Fruit fly (Drosophila melanogaster) whole organism, embryonic: ENCODE data around the gene Polr2I.
A peak's percentile ranks its signal among the peaks of the same experiment; 100 is the strongest.

ENCODE experiments used
- B-H2 ChIP-seq: fragments of 200-800 bp; sonication (Bioruptor generic); optimal IDR thresholded peaks from 2 replicates; lab custom pipeline; 2018; ENCODE audit warnings: missing biosample characterization, mild to moderate bottlenecking, missing genetic modification characterization
- Bgb ChIP-seq: fragments of 200-800 bp; sonication (Bioruptor generic); IDR thresholded peaks from 2 replicates; pipeline ENCODE4 v1.3.6; 2022; ENCODE audit warnings: missing biosample characterization, missing genetic modification characterization; ENCODE audit not compliant: partially characterized antibody
- Bteb2 ChIP-seq: fragments of 200-800 bp; sonication (Bioruptor generic); optimal IDR thresholded peaks from 2 replicates; lab custom pipeline; 2016; ENCODE audit warnings: missing biosample characterization, missing genetic modification characterization
- CG10267 ChIP-seq: fragments of 200-800 bp; sonication (Bioruptor generic); optimal IDR thresholded peaks from 2 replicates; lab custom pipeline; 2018; ENCODE audit warnings: missing biosample characterization, mild to moderate bottlenecking, missing genetic modification characterization, moderate library complexity
- CG10543 ChIP-seq: fragments of 200-800 bp; sonication (Bioruptor generic); optimal IDR thresholded peaks from 3 replicates; lab custom pipeline; 2017; ENCODE audit warnings: missing biosample characterization, mild to moderate bottlenecking, missing genetic modification characterization, moderate library complexity
- CG11085 ChIP-seq: fragments of 200-800 bp; sonication (Bioruptor generic); IDR thresholded peaks from 2 replicates; pipeline ENCODE4 v1.3.6; 2022; ENCODE audit warnings: missing biosample characterization, missing genetic modification characterization
- CG11560 ChIP-seq: fragments of 200-800 bp; sonication (Bioruptor generic); IDR thresholded peaks from 3 replicates; pipeline ENCODE4 v1.3.6; 2022; ENCODE audit warnings: missing biosample characterization, missing genetic modification characterization
- CG12942 ChIP-seq: fragments of 200-800 bp; sonication (Bioruptor generic); optimal IDR thresholded peaks from 3 replicates; lab custom pipeline; 2016; ENCODE audit warnings: missing biosample characterization, missing genetic modification characterization
- CG16815 ChIP-seq: fragments of 200-800 bp; sonication (Bioruptor generic); optimal IDR thresholded peaks from 3 replicates; lab custom pipeline; 2017; ENCODE audit warnings: missing biosample characterization, mild to moderate bottlenecking, missing genetic modification characterization
- CG17912 ChIP-seq: fragments of 200-800 bp; sonication (Bioruptor generic); optimal IDR thresholded peaks from 2 replicates; lab custom pipeline; 2018; ENCODE audit warnings: missing biosample characterization, mild to moderate bottlenecking, missing genetic modification characterization
- CG2120 ChIP-seq: fragments of 200-800 bp; sonication (Bioruptor generic); optimal IDR thresholded peaks from 3 replicates; lab custom pipeline; 2016; ENCODE audit warnings: missing biosample characterization, missing genetic modification characterization
- CG30431 ChIP-seq: fragments of 200-800 bp; sonication (Bioruptor generic); optimal IDR thresholded peaks from 2 replicates; lab custom pipeline; 2017; ENCODE audit warnings: missing biosample characterization, missing genetic modification characterization
- CG33557 ChIP-seq: fragments of 200-800 bp; sonication (Bioruptor generic); optimal IDR thresholded peaks from 2 replicates; lab custom pipeline; 2019; ENCODE audit warnings: missing biosample characterization, mild to moderate bottlenecking, missing genetic modification characterization, moderate library complexity
- CG34224 ChIP-seq: fragments of 200-800 bp; sonication (Bioruptor generic); IDR thresholded peaks from 3 replicates; pipeline ENCODE4 v1.3.6; 2022; ENCODE audit warnings: missing biosample characterization, missing genetic modification characterization; ENCODE audit not compliant: partially characterized antibody
- CG3726 ChIP-seq: fragments of 200-800 bp; sonication (Bioruptor generic); IDR thresholded peaks from 3 replicates; pipeline ENCODE4, ENCODE4 v1.3.6; 2022; ENCODE audit warnings: missing biosample characterization, missing genetic modification characterization
- CG4424 ChIP-seq: fragments of 200-800 bp; sonication (Bioruptor generic); optimal IDR thresholded peaks from 3 replicates; lab custom pipeline; 2016; ENCODE audit warnings: missing biosample characterization, missing genetic modification characterization
- CG4730 ChIP-seq: fragments of 200-800 bp; sonication (Bioruptor generic); IDR thresholded peaks from 2 replicates; pipeline ENCODE4 v1.3.6; 2022; ENCODE audit warnings: missing biosample characterization, missing genetic modification characterization
- CG4854 ChIP-seq: fragments of 200-800 bp; sonication (Bioruptor generic); optimal IDR thresholded peaks from 2 replicates; lab custom pipeline; 2016; ENCODE audit warnings: missing biosample characterization, missing genetic modification characterization, inconsistent platforms
- CG6175 ChIP-seq: fragments of 200-800 bp; sonication (Bioruptor generic); IDR thresholded peaks from 3 replicates; pipeline ENCODE4 v1.3.6; 2022; ENCODE audit warnings: missing biosample characterization, missing genetic modification characterization
- CG7745 ChIP-seq: fragments of 200-800 bp; sonication (Bioruptor generic); optimal IDR thresholded peaks from 2 replicates; lab custom pipeline; 2018; ENCODE audit warnings: missing biosample characterization, mild to moderate bottlenecking, missing genetic modification characterization, moderate library complexity
- CG7839 ChIP-seq: fragments of 200-800 bp; sonication (Bioruptor generic); optimal IDR thresholded peaks from 3 replicates; lab custom pipeline; 2018; ENCODE audit warnings: missing biosample characterization, mild to moderate bottlenecking, missing genetic modification characterization, moderate library complexity
- CG7928 ChIP-seq: fragments of 200-800 bp; sonication (Bioruptor generic); optimal IDR thresholded peaks from 2 replicates; lab custom pipeline; 2017; ENCODE audit warnings: missing biosample characterization, mild to moderate bottlenecking, missing genetic modification characterization
- CG7963 ChIP-seq: fragments of 200-800 bp; sonication (Bioruptor generic); IDR thresholded peaks from 3 replicates; pipeline ENCODE4 v1.3.6; 2022; ENCODE audit warnings: missing biosample characterization, missing genetic modification characterization; ENCODE audit not compliant: partially characterized antibody
- CG8924 ChIP-seq: fragments of 200-800 bp; optimal IDR thresholded peaks from 3 replicates; lab custom pipeline; 2019; ENCODE audit warnings: missing biosample characterization, mild to moderate bottlenecking, missing genetic modification characterization, moderate library complexity
- CG9215 ChIP-seq: fragments of 200-800 bp; sonication (Bioruptor generic); IDR thresholded peaks from 2 replicates; pipeline ENCODE4 v1.3.6; 2022; ENCODE audit warnings: missing biosample characterization, missing genetic modification characterization
- CG9727 ChIP-seq: fragments of 200-800 bp; sonication (Bioruptor generic); optimal IDR thresholded peaks from 3 replicates; lab custom pipeline; 2017; ENCODE audit warnings: missing biosample characterization, mild to moderate bottlenecking, missing genetic modification characterization
- CG9932 ChIP-seq: fragments of 200-800 bp; sonication (Bioruptor generic); IDR thresholded peaks from 2 replicates; pipeline ENCODE4 v1.3.6; 2022; ENCODE audit warnings: missing biosample characterization, missing genetic modification characterization
- CHES-1-like ChIP-seq: fragments of 200-800 bp; sonication (Bioruptor generic); optimal IDR thresholded peaks from 2 replicates; lab custom pipeline; 2016; ENCODE audit warnings: missing biosample characterization, missing genetic modification characterization
- HLHmδ ChIP-seq: fragments of 200-800 bp; sonication (Bioruptor generic); optimal IDR thresholded peaks from 2 replicates; lab custom pipeline; 2018; ENCODE audit warnings: missing biosample characterization, mild to moderate bottlenecking, missing genetic modification characterization, moderate library complexity
- Ssrp ChIP-seq: fragments of 200-800 bp; sonication (Bioruptor generic); optimal IDR thresholded peaks from 2 replicates; lab custom pipeline; 2018; ENCODE audit warnings: missing biosample characterization, mild to moderate bottlenecking, missing genetic modification characterization, moderate library complexity
- Usf ChIP-seq: fragments of 200-800 bp; sonication (Bioruptor generic); optimal IDR thresholded peaks from 2 replicates; lab custom pipeline; 2017; ENCODE audit warnings: missing genotype, missing biosample characterization, missing genetic modification characterization
- ab ChIP-seq: fragments of 200-800 bp; sonication (Bioruptor generic); optimal IDR thresholded peaks from 2 replicates; lab custom pipeline; 2016; ENCODE audit warnings: missing biosample characterization, missing genetic modification characterization
- bcd ChIP-seq: fragments of 200-800 bp; sonication (Bioruptor generic); optimal IDR thresholded peaks from 2 replicates; lab custom pipeline; 2017; ENCODE audit warnings: missing biosample characterization, mild to moderate bottlenecking, missing genetic modification characterization
- cas ChIP-seq: fragments of 200-800 bp; sonication (Bioruptor generic); IDR thresholded peaks from 2 replicates; pipeline ENCODE4 v1.3.6; 2022; ENCODE audit warnings: missing biosample characterization, missing genetic modification characterization
- crc ChIP-seq: fragments of 200-800 bp; sonication (Bioruptor generic); optimal IDR thresholded peaks from 2 replicates; lab custom pipeline; 2016; ENCODE audit warnings: missing biosample characterization, missing genetic modification characterization
- dmrt99B ChIP-seq: fragments of 200-800 bp; sonication (Bioruptor generic); optimal IDR thresholded peaks from 2 replicates; lab custom pipeline; 2018; ENCODE audit warnings: missing biosample characterization, mild to moderate bottlenecking, missing genetic modification characterization, moderate library complexity
- fd102C ChIP-seq: fragments of 200-800 bp; sonication (Bioruptor generic); optimal IDR thresholded peaks from 2 replicates; lab custom pipeline; 2018; ENCODE audit warnings: missing biosample characterization, mild to moderate bottlenecking, missing genetic modification characterization, moderate library complexity
- fd3F ChIP-seq: fragments of 200-800 bp; sonication (Bioruptor generic); optimal IDR thresholded peaks from 2 replicates; lab custom pipeline; 2018; ENCODE audit warnings: missing biosample characterization, mild to moderate bottlenecking, missing genetic modification characterization, moderate library complexity
- fd64A ChIP-seq: fragments of 200-800 bp; sonication (Bioruptor generic); optimal IDR thresholded peaks from 3 replicates; lab custom pipeline; 2018; ENCODE audit warnings: missing biosample characterization, mild to moderate bottlenecking, missing genetic modification characterization
- grau ChIP-seq: fragments of 200-800 bp; optimal IDR thresholded peaks from 3 replicates; lab custom pipeline; 2019; ENCODE audit warnings: missing biosample characterization, mild to moderate bottlenecking, missing genetic modification characterization, moderate library complexity
- her ChIP-seq: fragments of 200-800 bp; sonication (Bioruptor generic); optimal IDR thresholded peaks from 2 replicates; lab custom pipeline; 2016; ENCODE audit warnings: missing biosample characterization, missing genetic modification characterization
- hkb ChIP-seq, 2 experiments: fragments of 200-800 bp in 1 of 2; fragments of >200 bp in 1 of 2; sonication (Bioruptor generic) in 1 of 2; IDR thresholded peaks in 1 of 2; optimal IDR thresholded peaks in 1 of 2; 2 replicates each; pipeline versions ENCODE4 v1.3.6 to Lab custom; 2017 to 2022; ENCODE audit warnings: missing biosample characterization in 1 of 2, missing genetic modification characterization in 1 of 2
- jigr1 ChIP-seq: fragments of 200-800 bp; sonication (Bioruptor generic); IDR thresholded peaks from 3 replicates; pipeline ENCODE4 v1.3.6; 2022; ENCODE audit warnings: missing biosample characterization, missing genetic modification characterization
- klu ChIP-seq: fragments of 200-800 bp; sonication (Bioruptor generic); IDR thresholded peaks from 2 replicates; pipeline ENCODE4 v1.3.6; 2022; ENCODE audit warnings: missing biosample characterization, missing genetic modification characterization
- odd ChIP-seq: fragments of 200-800 bp; sonication (Bioruptor generic); optimal IDR thresholded peaks from 2 replicates; lab custom pipeline; 2017; ENCODE audit warnings: missing biosample characterization, mild to moderate bottlenecking, missing genetic modification characterization
- otp ChIP-seq: fragments of 200-800 bp; sonication (Bioruptor generic); IDR thresholded peaks from 3 replicates; pipeline ENCODE4, ENCODE4 v1.3.6; 2022; ENCODE audit warnings: missing biosample characterization, missing genetic modification characterization
- pzg ChIP-seq: fragments of 200-800 bp; sonication (Bioruptor generic); optimal IDR thresholded peaks from 3 replicates; lab custom pipeline; 2018; ENCODE audit warnings: missing biosample characterization, mild to moderate bottlenecking, missing genetic modification characterization, moderate library complexity
- sob ChIP-seq: fragments of 200-800 bp; sonication (Bioruptor generic); IDR thresholded peaks from 2 replicates; pipeline ENCODE4 v1.3.6; 2022; ENCODE audit warnings: missing biosample characterization, missing genetic modification characterization
- tio ChIP-seq: fragments of 200-800 bp; sonication (Bioruptor generic); optimal IDR thresholded peaks from 2 replicates; lab custom pipeline; 2017; ENCODE audit warnings: missing biosample characterization, missing genetic modification characterization, inconsistent platforms
- vfl ChIP-seq: fragments of 200-800 bp; sonication (Bioruptor generic); optimal IDR thresholded peaks from 2 replicates; lab custom pipeline; 2016; ENCODE audit warnings: missing biosample characterization, missing genetic modification characterization
- vvl ChIP-seq: fragments of 200-800 bp; sonication (Bioruptor generic); IDR thresholded peaks from 2 replicates; pipeline ENCODE4 v1.3.6; 2022; ENCODE audit warnings: missing biosample characterization, missing genetic modification characterization

The Polr2I gene

DNA sequence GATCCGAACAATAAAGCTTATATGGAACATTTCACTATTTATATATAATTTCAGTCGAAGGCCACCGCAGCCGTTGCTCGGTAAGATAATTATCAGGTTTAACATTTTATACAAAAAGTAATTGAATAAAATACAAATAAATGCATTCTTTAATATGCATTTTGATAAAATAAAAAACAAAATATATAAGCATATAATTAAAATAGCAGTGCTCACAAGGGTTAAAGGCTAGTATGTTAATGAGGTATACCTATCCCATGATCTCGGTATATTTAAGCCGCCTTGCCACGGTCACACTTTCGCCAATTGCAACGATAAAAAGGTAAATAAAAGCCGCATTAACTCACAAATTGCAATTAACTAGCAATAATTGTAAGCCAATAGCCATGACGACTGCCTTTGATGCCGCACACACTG, at the start of gene Polr2I (continued):
- no peak for TF ChIP-seq CG6175 (GFP tag; lab: Robert Waterston, UW)
- no peak for TF ChIP-seq CG11560 (tag; lab: Robert Waterston, UW)
- no peak for TF ChIP-seq her
- TF ChIP-seq jigr1 (GFP tag; lab: Robert Waterston, UW): no peak
- peak; percentile 55 for TF ChIP-seq grau (tag; lab: Kevin White, UChicago)
- peak; percentile 67 for TF ChIP-seq vvl (GFP tag; lab: Robert Waterston, UW)
- no peak for TF ChIP-seq hkb (optimal IDR thresholded peaks at IDR 0.05; lab: Kevin White, UChicago)
- no peak for TF ChIP-seq hkb (GFP tag; IDR thresholded peaks at IDR 0.05; lab: Robert Waterston, UW)
- no peak for TF ChIP-seq HLHmδ (GFP tag; lab: Kevin White, UChicago)
- TF ChIP-seq CHES-1-like (GFP tag; lab: Kevin White, UChicago): no peak
- no peak for TF ChIP-seq tio
- TF ChIP-seq Bgb (GFP tag; lab: Robert Waterston, UW): no peak
- TF ChIP-seq CG8924: peak; percentile 45
- no peak for TF ChIP-seq CG7963 (GFP tag; lab: Robert Waterston, UW)
- TF ChIP-seq fd3F (GFP tag; lab: Kevin White, UChicago): peak; percentile 11
- TF ChIP-seq Ssrp (tag; lab: Kevin White, UChicago): peak; percentile 24
- TF ChIP-seq Usf (GFP tag; lab: Kevin White, UChicago): peak; percentile 35
- TF ChIP-seq sob: no peak
- TF ChIP-seq klu (GFP tag; lab: Robert Waterston, UW): no peak
- peak; percentile 4 for TF ChIP-seq CG12942 (GFP tag; lab: Kevin White, UChicago)
- TF ChIP-seq Bteb2 (GFP tag; lab: Kevin White, UChicago): no peak
- no peak for TF ChIP-seq crc (GFP tag; lab: Kevin White, UChicago)
- TF ChIP-seq CG33557 (GFP tag; lab: Kevin White, UChicago): no peak
- TF ChIP-seq pzg: peak; percentile 24
- TF ChIP-seq CG9932 (GFP tag; lab: Robert Waterston, UW): peak; percentile 64
- peak; percentile 50 for TF ChIP-seq bcd
- TF ChIP-seq CG17912 (GFP tag; lab: Kevin White, UChicago): no peak
- no peak for TF ChIP-seq B-H2 (GFP tag; lab: Kevin White, UChicago)
- TF ChIP-seq CG10267: peak; percentile 23
- no peak for TF ChIP-seq dmrt99B (tag; lab: Kevin White, UChicago)
- no peak for TF ChIP-seq vfl (GFP tag; lab: Kevin White, UChicago)
- no peak for TF ChIP-seq CG4730 (GFP tag; lab: Robert Waterston, UW)
- TF ChIP-seq ab: no peak
- peak; percentile 53 for TF ChIP-seq CG9727
- no peak for TF ChIP-seq CG30431 (GFP tag; lab: Kevin White, UChicago)
- peak; percentile 30 for TF ChIP-seq CG2120 (GFP tag; lab: Kevin White, UChicago)
- no peak for TF ChIP-seq fd102C (GFP tag; lab: Kevin White, UChicago)
- no peak for TF ChIP-seq fd64A (GFP tag; lab: Kevin White, UChicago)
- no peak for TF ChIP-seq CG7745 (tag; lab: Kevin White, UChicago)
- TF ChIP-seq cas: no peak
- TF ChIP-seq otp (GFP tag; lab: Robert Waterston, UW): no peak
- peak; percentile 16 for TF ChIP-seq CG16815 (GFP tag; lab: Kevin White, UChicago)
- no peak for TF ChIP-seq CG11085 (GFP tag; lab: Robert Waterston, UW)
- TF ChIP-seq CG4424 (GFP tag; lab: Kevin White, UChicago): peak; percentile 48
- TF ChIP-seq CG4854 (GFP tag; lab: Kevin White, UChicago): no peak
- no peak for TF ChIP-seq odd (GFP tag; lab: Kevin White, UChicago)
- no peak for TF ChIP-seq CG34224
- no peak for TF ChIP-seq CG3726 (GFP tag; lab: Robert Waterston, UW)
- no peak for TF ChIP-seq CG7928 (GFP tag; lab: Kevin White, UChicago)
- TF ChIP-seq CG10543 (GFP tag; lab: Kevin White, UChicago): no peak
- TF ChIP-seq CG7839: no peak
- peak; percentile 37 for TF ChIP-seq CG9215 (GFP tag; lab: Robert Waterston, UW)
